Worm (Caenorhabditis elegans): ENCODE results near the gene T01D1.5.

- TF ChIP-seq snpc-4 (tag; optimal IDR thresholded peaks at IDR 0.05) (no peak), pha-4 (tag; optimal IDR thresholded peaks at IDR 0.05) (peak; percentile 86), unc-62 (GFP tag; optimal IDR thresholded peaks at IDR 0.05) (no peak), zip-8 (tag; optimal IDR thresholded peaks at IDR 0.05) (no peak), mep-1 (tag; optimal IDR thresholded peaks at IDR 0.05) (peak; percentile 78)
Measured at ce11 chrII:155904-156303, 33.0 kb downstream of the T01D1.5 start, which contains the start of gene mrpl-28.
